Worm (Caenorhabditis elegans) whole organism, midembryonic: ENCODE results near the gene pkg-2.

Experiments used
- T22C8.4 ChIP-seq: fragments of 200-800 bp; sonication (Bioruptor generic); IDR thresholded peaks from 2 replicates; pipeline ENCODE4 v1.3.6; 2022; ENCODE audit warnings: missing genetic modification characterization, missing compliant biosample characterization
- cog-1 ChIP-seq: sonication (generic microtip); optimal IDR thresholded peaks from 2 replicates; lab custom pipeline; 2016; ENCODE audit warnings: missing genetic modification characterization, missing compliant biosample characterization
- flt-1 ChIP-seq: fragments of 200-800 bp; sonication (Bioruptor generic); IDR thresholded peaks from 2 replicates; pipeline ENCODE4 v1.3.6; 2022; ENCODE audit warnings: missing genetic modification characterization, missing compliant biosample characterization
- med-1 ChIP-seq: sonication (generic microtip); optimal IDR thresholded peaks from 2 replicates; lab custom pipeline; 2017; ENCODE audit warnings: missing genetic modification characterization, mild to moderate bottlenecking, missing compliant biosample characterization, antibody characterized with exemption, missing genetic modification reagents; ENCODE audit not compliant: insufficient read depth
- ref-1 ChIP-seq: fragments of 200-800 bp; sonication (Bioruptor generic); conservative IDR thresholded peaks from 2 replicates; pipeline ENCODE4 v1.3.6; 2022; ENCODE audit warnings: missing genetic modification reagents, missing genetic modification characterization, missing compliant biosample characterization
- tab-1 ChIP-seq: fragments of 200-800 bp; sonication (Bioruptor generic); IDR thresholded peaks from 2 replicates; pipeline ENCODE4 v1.3.6; 2022; ENCODE audit warnings: missing genetic modification characterization, missing compliant biosample characterization
- ztf-23 ChIP-seq: fragments of 200-800 bp; sonication (Bioruptor generic); IDR thresholded peaks from 2 replicates; pipeline ENCODE4 v1.3.6; 2022; ENCODE audit warnings: missing genetic modification reagents, missing genetic modification characterization, missing compliant biosample characterization
- ztf-29 ChIP-seq: fragments of 200-800 bp; sonication (Bioruptor generic); IDR thresholded peaks from 2 replicates; pipeline ENCODE4 v1.3.6; 2022; ENCODE audit warnings: missing genetic modification reagents, missing genetic modification characterization, missing compliant biosample characterization

DNA sequence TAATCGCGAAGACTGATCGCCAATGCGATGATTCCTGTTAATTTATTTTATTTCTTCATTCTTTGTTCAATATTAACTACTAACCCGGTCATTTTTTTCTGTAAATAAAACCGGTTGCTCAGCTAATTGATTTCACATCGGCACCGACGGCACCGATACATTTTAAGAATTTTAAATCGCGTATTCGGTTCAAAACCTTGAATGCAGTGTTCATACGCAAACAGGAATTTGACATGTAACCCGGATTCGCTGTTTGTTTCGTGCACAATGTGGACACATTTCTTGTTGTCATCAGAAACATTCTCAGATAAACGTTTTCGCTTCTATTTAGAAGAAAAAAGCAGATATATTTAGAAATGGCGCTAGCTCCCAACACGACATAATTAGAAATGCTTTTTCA is 20.7 kb upstream of the pkg-2 start:
- TF ChIP-seq ztf-29 (GFP tag; lab: Robert Waterston, UW): no peak
- TF ChIP-seq med-1 (GFP tag; lab: Kevin White, UChicago): no peak
- TF ChIP-seq flt-1: no peak
- no peak for TF ChIP-seq cog-1 (tag; lab: Kevin White, UChicago)
- no peak for TF ChIP-seq tab-1 (GFP tag; lab: Robert Waterston, UW)
- TF ChIP-seq ztf-23: no peak
- no peak for TF ChIP-seq ref-1 (GFP tag; lab: Robert Waterston, UW)
- no peak for TF ChIP-seq T22C8.4 (GFP tag; lab: Robert Waterston, UW)
